Fruit fly (Drosophila melanogaster) whole organism, wandering third instar larva: Measurements from ENCODE around the gene pzg.

Source experiments
- Abd-B ChIP-seq: fragments of >200 bp; optimal IDR thresholded peaks from 2 replicates; lab custom pipeline; 2017; ENCODE audit warnings: missing biosample characterization, missing genetic modification characterization
- CG32264 ChIP-seq: fragments of 200-800 bp; sonication (Bioruptor generic); optimal IDR thresholded peaks from 2 replicates; lab custom pipeline; 2016; ENCODE audit warnings: missing biosample characterization, missing genetic modification characterization
- CG9705 ChIP-seq: fragments of 200-800 bp; sonication (Bioruptor generic); optimal IDR thresholded peaks from 2 replicates; lab custom pipeline; 2018; ENCODE audit warnings: missing biosample characterization, mild to moderate bottlenecking, missing genetic modification characterization
- Dfd ChIP-seq: fragments of >200 bp; optimal IDR thresholded peaks from 2 replicates; lab custom pipeline; 2017; ENCODE audit warnings: missing biosample characterization, missing genetic modification characterization
- Dif ChIP-seq: fragments of 200-275, 200-300 bp; sonication (Bioruptor generic); optimal IDR thresholded peaks from 2 replicates; lab custom pipeline; 2018; ENCODE audit warnings: missing biosample characterization, missing genetic modification characterization; ENCODE audit not compliant: partially characterized antibody
- GATAd ChIP-seq: sonication (Bioruptor generic); optimal IDR thresholded peaks from 2 replicates; lab custom pipeline; 2016; ENCODE audit warnings: missing biosample characterization, missing genetic modification characterization
- HLH106 ChIP-seq: fragments of 200-800 bp; optimal IDR thresholded peaks from 3 replicates; lab custom pipeline; 2019; ENCODE audit warnings: missing biosample characterization, mild to moderate bottlenecking, missing genetic modification characterization, moderate library complexity
- Hr83 ChIP-seq: fragments of 200-300 bp; sonication (Bioruptor generic); optimal IDR thresholded peaks from 2 replicates; lab custom pipeline; 2016; ENCODE audit warnings: missing biosample characterization, mild to moderate bottlenecking, missing genetic modification characterization, moderate library complexity; ENCODE audit not compliant: poor library complexity, severe bottlenecking
- Mio ChIP-seq: sonication (Bioruptor generic); optimal IDR thresholded peaks from 2 replicates; lab custom pipeline; 2016; ENCODE audit warnings: missing biosample characterization, missing genetic modification characterization
- Myc ChIP-seq: fragments of >200 bp; optimal IDR thresholded peaks from 2 replicates; lab custom pipeline; 2017
- N ChIP-seq: fragments of >200 bp; optimal IDR thresholded peaks from 2 replicates; lab custom pipeline; 2018; ENCODE audit warnings: missing biosample characterization, missing external identifiers, missing genetic modification characterization
- OdsH ChIP-seq: fragments of 200-800 bp; sonication (Bioruptor generic); optimal IDR thresholded peaks from 2 replicates; lab custom pipeline; 2016; ENCODE audit warnings: missing biosample characterization, mild to moderate bottlenecking, missing genetic modification characterization
- Rel ChIP-seq, 2 experiments: fragments of 200-800 bp; sonication (Bioruptor generic) in 1 of 2; optimal IDR thresholded peaks; 2 replicates in 1 of 2; 3 replicates in 1 of 2; lab custom pipeline; 2016 to 2019; ENCODE audit warnings: mild to moderate bottlenecking in 2 of 2, missing biosample characterization in 2 of 2, missing genetic modification characterization in 2 of 2, moderate library complexity in 1 of 2
- Sp1 ChIP-seq: fragments of 200-800 bp; sonication (Bioruptor generic); optimal IDR thresholded peaks from 3 replicates; lab custom pipeline; 2019; ENCODE audit warnings: missing biosample characterization, mild to moderate bottlenecking, missing genetic modification characterization, moderate library complexity
- Vsx2 ChIP-seq: fragments of 200-300, 225-300 bp; sonication (Bioruptor generic); optimal IDR thresholded peaks from 2 replicates; lab custom pipeline; 2018; ENCODE audit warnings: missing biosample characterization, missing genetic modification characterization; ENCODE audit not compliant: partially characterized antibody
- brk ChIP-seq: fragments of 200-800 bp; sonication (Bioruptor generic); optimal IDR thresholded peaks from 2 replicates; lab custom pipeline; 2016; ENCODE audit warnings: missing biosample characterization, mild to moderate bottlenecking, missing genetic modification characterization
- dl ChIP-seq, 2 experiments: fragments of 175-275, 200-275 bp in 1 of 2; fragments of 200-275 bp in 1 of 2; sonication (Bioruptor generic); optimal IDR thresholded peaks; lab custom pipeline; 2018; ENCODE audit warnings: mild to moderate bottlenecking in 2 of 2, missing biosample characterization in 2 of 2, missing genetic modification characterization in 2 of 2, moderate library complexity in 2 of 2; ENCODE audit not compliant: partially characterized antibody in 2 of 2, insufficient read depth in 1 of 2
- dmrt93B ChIP-seq: fragments of 200-800 bp; sonication (Bioruptor generic); optimal IDR thresholded peaks from 2 replicates; lab custom pipeline; 2018; ENCODE audit warnings: missing biosample characterization, mild to moderate bottlenecking, missing genetic modification characterization
- dsf ChIP-seq: sonication (Bioruptor generic); optimal IDR thresholded peaks from 2 replicates; lab custom pipeline; 2016; ENCODE audit warnings: missing biosample characterization, missing genetic modification characterization, borderline replicate concordance
- ey ChIP-seq: fragments of 200-800 bp; sonication (Bioruptor generic); optimal IDR thresholded peaks from 2 replicates; lab custom pipeline; 2016; ENCODE audit warnings: missing biosample characterization, missing genetic modification characterization
- foxo ChIP-seq, 2 experiments: fragments of 200-800 bp; sonication (Bioruptor generic); optimal IDR thresholded peaks; 2 replicates in 1 of 2; 3 replicates in 1 of 2; lab custom pipeline; 2016 to 2017; ENCODE audit warnings: missing biosample characterization in 2 of 2, missing genetic modification characterization in 2 of 2
- fru ChIP-seq: fragments of 200-800 bp; sonication (Bioruptor generic); optimal IDR thresholded peaks from 3 replicates; lab custom pipeline; 2016; ENCODE audit warnings: missing biosample characterization, mild to moderate bottlenecking, missing genetic modification characterization
- h ChIP-seq: fragments of 200-800 bp; sonication (Bioruptor generic); optimal IDR thresholded peaks from 3 replicates; lab custom pipeline; 2016; ENCODE audit warnings: missing biosample characterization, mild to moderate bottlenecking, missing genetic modification characterization
- lola ChIP-seq: fragments of >200 bp; optimal IDR thresholded peaks from 2 replicates; lab custom pipeline; 2017; ENCODE audit warnings: missing biosample characterization, missing genetic modification characterization
- pan ChIP-seq: fragments of >200 bp; optimal IDR thresholded peaks from 2 replicates; lab custom pipeline; 2017
- psq ChIP-seq: fragments of 200-800 bp; sonication (Bioruptor generic); optimal IDR thresholded peaks from 3 replicates; lab custom pipeline; 2017; ENCODE audit warnings: missing biosample characterization, mild to moderate bottlenecking, missing genetic modification characterization, moderate library complexity
- sage ChIP-seq: fragments of 200-800 bp; sonication (Bioruptor generic); optimal IDR thresholded peaks from 2 replicates; lab custom pipeline; 2016; ENCODE audit warnings: missing biosample characterization, mild to moderate bottlenecking, missing genetic modification characterization
- sv ChIP-seq: fragments of 200-800 bp; sonication (Bioruptor generic); optimal IDR thresholded peaks from 3 replicates; lab custom pipeline; 2016; ENCODE audit warnings: missing biosample characterization, missing genetic modification characterization
- tai ChIP-seq: sonication (Bioruptor generic); optimal IDR thresholded peaks from 2 replicates; lab custom pipeline; 2016; ENCODE audit warnings: missing biosample characterization, missing genetic modification characterization
- usp ChIP-seq: fragments of >200 bp; optimal IDR thresholded peaks from 2 replicates; lab custom pipeline; 2017; ENCODE audit warnings: missing biosample characterization, missing genetic modification characterization

pzg gene

DNA sequence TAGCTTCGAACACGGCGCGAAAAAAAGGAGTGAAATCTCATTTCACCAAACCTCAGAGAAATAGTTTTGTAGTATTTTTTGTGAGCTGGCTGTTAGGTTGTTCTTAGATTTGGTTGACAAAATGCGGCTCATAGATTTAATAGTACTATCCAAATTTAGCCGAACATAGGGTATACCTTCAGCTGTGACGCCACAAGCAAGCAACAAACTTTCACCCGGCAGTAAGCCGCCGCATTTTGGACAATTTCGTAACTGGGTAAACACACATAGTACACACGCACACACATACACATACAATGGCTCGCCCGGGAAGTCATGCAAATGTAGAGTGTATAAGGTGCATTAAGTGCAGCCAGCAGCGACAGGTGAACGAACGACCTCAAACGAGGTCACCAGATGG is 26.6 kb upstream of the pzg start:
- TF ChIP-seq CG32264 (GFP tag; lab: Kevin White, UChicago) (no peak), sage (GFP tag; lab: Kevin White, UChicago) (no peak), pan (lab: Kevin White, UChicago) (no peak), fru (GFP tag; lab: Kevin White, UChicago) (no peak), GATAd (no peak), OdsH (no peak), sv (GFP tag; lab: Kevin White, UChicago) (no peak), Dfd (GFP tag; lab: Kevin White, UChicago) (no peak), Hr83 (GFP tag; lab: Kevin White, UChicago) (no peak), CG9705 (GFP tag; lab: Kevin White, UChicago) (no peak)
- TF ChIP-seq, all 38 proteins: peak for 0

DNA sequence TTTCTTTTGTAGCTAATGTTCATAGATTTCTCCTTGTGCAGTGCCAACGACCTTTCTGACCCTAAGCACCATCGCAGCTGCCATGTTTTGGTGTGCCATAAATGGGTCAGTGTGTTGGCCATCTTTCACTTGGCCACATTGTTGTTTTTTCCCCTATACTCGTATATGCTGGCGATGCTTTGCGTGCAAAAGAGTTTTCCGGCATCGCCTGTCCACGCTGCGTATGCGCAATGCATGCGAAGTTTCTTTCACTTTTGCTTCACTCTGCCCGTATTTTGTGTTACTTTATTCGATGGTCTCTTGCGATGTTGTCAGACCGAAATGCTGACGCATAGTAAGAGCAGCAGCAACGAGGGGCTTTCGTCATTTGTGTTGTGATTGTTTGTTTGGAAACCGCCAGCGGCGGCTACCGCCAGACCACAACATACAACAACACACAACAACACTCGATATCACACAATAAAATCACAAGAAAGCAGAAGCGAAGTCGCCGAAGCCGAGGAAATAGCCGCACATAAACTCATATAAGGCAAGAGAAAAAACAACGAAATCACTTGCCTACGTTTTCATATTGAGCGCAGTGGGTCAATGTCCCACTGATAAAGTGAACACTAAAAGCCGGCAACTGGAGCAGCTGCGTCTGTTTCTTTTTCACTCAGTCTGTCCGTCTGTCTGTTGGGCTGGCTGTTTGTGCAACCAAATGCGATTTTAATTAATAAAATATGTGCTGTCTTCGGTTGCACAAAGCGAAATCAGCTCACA is 24.3 kb upstream of the pzg start:
- TF ChIP-seq OdsH: no peak
- no peak for TF ChIP-seq h (GFP tag; lab: Kevin White, UChicago)
- no peak for TF ChIP-seq Rel (GFP tag; optimal IDR thresholded peaks at IDR 0.05; lab: Kevin White, UChicago)
- TF ChIP-seq Rel (tag; optimal IDR thresholded peaks at IDR 0.05; lab: Kevin White, UChicago): peak; percentile 8

DNA sequence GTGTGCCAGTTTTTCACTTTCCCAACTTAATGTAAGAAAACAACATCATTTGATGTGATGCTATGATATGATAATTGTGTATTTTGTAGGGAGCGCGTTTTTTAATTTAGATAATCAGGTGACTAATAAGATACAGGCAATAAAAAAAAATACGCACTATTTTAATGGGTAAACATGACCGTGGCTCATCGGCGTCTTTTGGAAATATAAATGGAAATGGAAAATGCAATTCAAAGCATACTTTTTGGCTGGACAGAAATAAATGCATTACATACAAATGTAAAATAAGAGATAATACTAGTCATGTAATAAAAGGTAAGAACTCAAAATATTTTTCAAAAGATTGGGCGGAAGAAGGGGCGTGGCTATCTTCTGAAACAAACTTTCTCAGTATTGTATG is 23.5 kb upstream of the pzg start:
- TF ChIP-seq Myc (lab: Kevin White, UChicago) (peak; percentile 56), fru (GFP tag; lab: Kevin White, UChicago) (no peak)

DNA sequence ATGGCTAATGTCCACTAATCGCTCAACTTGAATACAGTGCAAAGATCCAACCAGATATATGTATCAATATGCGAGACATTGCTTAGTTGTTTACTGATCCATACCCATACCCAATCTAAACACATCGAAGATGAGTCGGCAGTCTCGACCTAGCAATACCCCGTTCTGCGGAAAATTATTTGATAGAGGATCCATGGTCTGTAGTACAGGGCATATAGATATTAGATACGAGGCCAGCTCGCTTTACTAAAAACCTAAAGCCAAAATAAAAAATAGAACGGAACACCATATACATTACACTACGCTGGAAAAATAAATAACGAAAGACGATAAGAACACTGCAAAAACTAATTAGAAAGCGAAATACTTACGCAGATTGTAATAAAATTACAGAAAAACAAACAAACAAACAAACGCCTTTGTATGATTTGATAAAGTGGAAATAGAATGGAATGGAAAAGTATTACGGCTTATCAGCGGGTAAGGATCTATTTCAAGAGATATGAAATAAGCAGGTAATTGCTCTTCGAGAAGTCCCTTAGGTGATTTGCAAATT is 19.7 kb upstream of the pzg start:
- TF ChIP-seq Vsx2 (GFP tag; lab: Kevin White, UChicago): no peak

DNA sequence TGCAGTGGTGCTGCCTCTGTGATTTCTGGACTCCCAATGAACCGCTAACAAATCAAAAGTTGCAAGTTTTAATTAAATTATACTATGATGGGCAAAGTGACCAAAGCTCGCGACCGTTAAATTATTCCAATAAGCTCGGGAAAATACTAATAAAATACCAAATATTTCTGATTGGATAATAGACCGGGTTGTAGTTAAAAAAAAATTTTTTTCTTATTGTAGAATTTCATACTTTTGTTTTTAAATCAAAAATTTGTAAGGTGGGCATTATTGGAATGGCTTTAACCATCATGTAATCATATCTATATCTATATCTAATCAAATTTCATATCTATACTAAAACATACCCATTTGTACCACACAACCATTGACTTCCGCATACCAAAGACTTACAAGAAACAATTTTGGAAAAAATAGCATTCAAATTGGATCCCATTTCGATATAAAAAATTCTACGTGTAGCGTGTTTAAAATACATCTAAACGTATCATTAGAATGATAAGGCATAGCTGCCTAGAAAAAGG is 18.0 kb upstream of the pzg start, which contains the start of gene CG9391:
TSS of gene CG9391 (minus strand) at position 474 of the 524 bp plus-strand sequence.
- TF ChIP-seq Mio (GFP tag; lab: Kevin White, UChicago): no peak
- TF ChIP-seq CG9705 (GFP tag; lab: Kevin White, UChicago): no peak

DNA sequence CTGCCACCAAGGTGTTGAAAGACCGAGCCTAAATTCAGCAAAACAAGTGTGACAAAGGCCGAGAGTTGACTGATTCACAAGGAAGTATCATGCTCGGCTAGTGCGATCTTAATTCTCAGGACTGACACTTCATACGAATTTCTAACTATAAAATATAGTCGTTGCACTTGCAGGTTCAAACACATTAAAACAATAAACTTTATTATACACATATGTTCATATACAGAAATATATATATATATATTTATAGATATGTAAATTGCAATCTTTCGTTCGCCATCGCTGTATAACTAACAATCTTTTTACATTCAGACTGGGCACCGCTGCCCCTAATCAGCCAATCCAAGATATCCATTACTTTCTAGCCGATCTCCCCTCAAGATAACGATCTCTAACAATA is 15.4 kb upstream of the pzg start, which contains the start of gene CG9389:
TSS of gene CG9389 (minus strand) at position 101 of the 400 bp plus-strand sequence.
- TF ChIP-seq h (GFP tag; lab: Kevin White, UChicago) (no peak), Abd-B (GFP tag; lab: Kevin White, UChicago) (no peak), GATAd (no peak)

DNA sequence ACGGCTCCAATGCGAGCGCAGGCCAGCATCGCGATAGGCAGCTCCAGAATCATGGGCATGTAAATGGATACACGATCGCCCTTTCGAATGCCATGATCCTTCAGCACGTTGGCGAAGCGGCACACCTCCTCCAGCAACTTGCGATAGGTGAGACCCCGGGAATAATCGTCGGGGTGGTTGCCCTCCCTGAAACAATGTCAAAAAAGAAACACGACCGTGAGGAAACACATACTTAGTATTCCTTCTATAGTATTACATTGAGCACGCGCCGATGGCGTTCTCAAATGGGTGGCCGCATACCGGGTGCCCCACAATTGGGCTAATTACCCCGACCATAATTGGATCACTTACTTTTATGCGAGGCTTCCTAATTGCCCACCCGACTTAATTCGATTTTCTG is 12.4 kb upstream of the pzg start:
- TF ChIP-seq dl (GFP tag; optimal IDR thresholded peaks at IDR 0.05; lab: Kevin White, UChicago; ENCODE audit: insufficient read depth in 1 of 2, partially characterized antibody in 2 of 2) (no peak), tai (no peak), Sp1 (GFP tag; lab: Kevin White, UChicago) (no peak), HLH106 (tag; lab: Kevin White, UChicago) (no peak), Dif (GFP tag; lab: Kevin White, UChicago) (no peak), dmrt93B (no peak), ey (no peak), Dfd (GFP tag; lab: Kevin White, UChicago) (no peak), usp (no peak), foxo (GFP tag; optimal IDR thresholded peaks at IDR 0.05; lab: Kevin White, UChicago) (no peak), psq (GFP tag; lab: Kevin White, UChicago) (no peak), Hr83 (GFP tag; lab: Kevin White, UChicago) (no peak), brk (GFP tag; lab: Kevin White, UChicago) (no peak), CG32264 (GFP tag; lab: Kevin White, UChicago) (no peak), lola (no peak), N (GFP tag; lab: Kevin White, UChicago) (no peak), sage (GFP tag; lab: Kevin White, UChicago) (no peak), dsf (GFP tag; lab: Kevin White, UChicago) (no peak)
